Fruit fly (Drosophila melanogaster): ENCODE results near the gene CG31871.

DNA sequence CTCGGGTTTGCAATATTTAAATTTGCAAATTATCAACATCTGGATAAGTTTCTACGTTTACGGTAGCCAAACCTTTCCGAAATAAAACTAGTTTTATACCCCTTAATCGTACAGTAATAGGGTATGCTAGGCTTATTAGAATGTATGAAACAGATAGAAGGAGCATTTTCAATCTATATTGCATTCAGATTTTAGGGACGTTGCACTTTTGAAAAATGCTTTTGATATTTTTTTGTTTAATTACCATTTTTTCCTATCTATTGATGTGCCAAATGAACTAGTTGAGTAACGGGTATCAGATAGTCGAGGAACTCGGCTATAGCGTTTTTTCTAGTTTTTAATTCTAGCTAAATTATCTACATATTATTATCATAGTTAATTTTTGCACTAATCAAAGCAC lies 21.0 kb downstream of the CG31871 start:
- TF ChIP-seq Dfd (GFP tag; optimal IDR thresholded peaks at IDR 0.05) (no peak), psq (GFP tag; optimal IDR thresholded peaks at IDR 0.05) (no peak), sage (GFP tag; optimal IDR thresholded peaks at IDR 0.05) (no peak), Abd-B (GFP tag; optimal IDR thresholded peaks at IDR 0.05) (no peak), pan (optimal IDR thresholded peaks at IDR 0.05) (no peak), CG9705 (GFP tag; optimal IDR thresholded peaks at IDR 0.05) (no peak), foxo (GFP tag; optimal IDR thresholded peaks at IDR 0.05) (no peak), Jra (GFP tag; optimal IDR thresholded peaks at IDR 0.05) (no peak), Sp1 (GFP tag; optimal IDR thresholded peaks at IDR 0.05) (no peak), fru (GFP tag; optimal IDR thresholded peaks at IDR 0.05) (no peak)

Measured in whole organism, wandering third instar larva.